Worm (Caenorhabditis elegans) whole organism, early embryonic: Measurements from ENCODE around the gene T05G5.5.

Experiments
- B0310.2 ChIP-seq: sonication (generic microtip); optimal IDR thresholded peaks from 2 replicates; lab custom pipeline; 2016; ENCODE audit warnings: mild to moderate bottlenecking, missing genetic modification characterization, missing compliant biosample characterization
- F13C5.2 ChIP-seq: sonication (generic microtip); optimal IDR thresholded peaks from 2 replicates; lab custom pipeline; 2017; ENCODE audit warnings: mild to moderate bottlenecking, missing genetic modification characterization, inconsistent platforms, missing compliant biosample characterization
- aly-1 ChIP-seq: sonication (generic microtip); optimal IDR thresholded peaks from 2 replicates; lab custom pipeline; 2016; ENCODE audit warnings: missing genetic modification characterization, missing compliant biosample characterization
- ama-1 ChIP-seq: fragments of 150-350 bp; optimal IDR thresholded peaks from 2 replicates; lab custom pipeline; 2014
- ceh-13 ChIP-seq: fragments of 200-800 bp; sonication (Bioruptor generic); optimal IDR thresholded peaks from 2 replicates; lab custom pipeline; 2018; ENCODE audit warnings: mild to moderate bottlenecking, missing genetic modification characterization, missing compliant biosample characterization
- ceh-36 ChIP-seq: sonication (generic microtip); optimal IDR thresholded peaks from 2 replicates; lab custom pipeline; 2016; ENCODE audit warnings: missing genetic modification characterization, inconsistent platforms, missing compliant biosample characterization
- ets-7 ChIP-seq: sonication (generic microtip); optimal IDR thresholded peaks from 2 replicates; lab custom pipeline; 2016; ENCODE audit warnings: missing genotype, missing genetic modification characterization, missing compliant biosample characterization
- flt-1 ChIP-seq: fragments of 200-800 bp; sonication (Bioruptor generic); IDR thresholded peaks from 2 replicates; pipeline ENCODE4 v1.3.6; 2022; ENCODE audit warnings: missing genetic modification characterization, missing compliant biosample characterization
- hmbx-1 ChIP-seq: sonication (generic microtip); optimal IDR thresholded peaks from 2 replicates; lab custom pipeline; 2016; ENCODE audit warnings: mild to moderate bottlenecking, missing genetic modification characterization, missing compliant biosample characterization
- hmg-4 ChIP-seq: fragments of 200-800 bp; sonication (Bioruptor generic); optimal IDR thresholded peaks from 2 replicates; lab custom pipeline; 2018; ENCODE audit warnings: mild to moderate bottlenecking, missing genetic modification characterization, missing compliant biosample characterization
- hnd-1 ChIP-seq: sonication (generic microtip); optimal IDR thresholded peaks from 2 replicates; lab custom pipeline; 2016; ENCODE audit warnings: missing genetic modification characterization, missing compliant biosample characterization
- pes-1 ChIP-seq: fragments of 200-800 bp; sonication (Bioruptor generic); IDR thresholded peaks from 2 replicates; pipeline ENCODE4 v1.3.6; 2022; ENCODE audit warnings: missing genetic modification reagents, missing genetic modification characterization, missing compliant biosample characterization
- scrt-1 ChIP-seq: fragments of 200-800 bp; sonication (Bioruptor generic); IDR thresholded peaks from 2 replicates; pipeline ENCODE4 v1.3.6; 2022; ENCODE audit warnings: missing genetic modification characterization, missing compliant biosample characterization
- sea-1 ChIP-seq: fragments of 200-800 bp; sonication (Bioruptor generic); conservative IDR thresholded peaks from 2 replicates; pipeline ENCODE4 v1.3.6; 2022; ENCODE audit warnings: missing genetic modification characterization, missing compliant biosample characterization
- tbx-11 ChIP-seq: fragments of 200-800 bp; sonication (Bioruptor generic); IDR thresholded peaks from 2 replicates; pipeline ENCODE4 v1.3.6; 2022; ENCODE audit warnings: missing genetic modification characterization, missing compliant biosample characterization
- tbx-37 ChIP-seq: fragments of 200-800 bp; sonication (Bioruptor generic); conservative IDR thresholded peaks from 2 replicates; pipeline ENCODE4 v1.3.6; 2022; ENCODE audit warnings: missing genetic modification reagents, missing genetic modification characterization, missing compliant biosample characterization
- tra-4 ChIP-seq: sonication (generic microtip); optimal IDR thresholded peaks from 2 replicates; lab custom pipeline; 2017; ENCODE audit warnings: missing genetic modification characterization, missing compliant biosample characterization

T05G5.5 gene

ce11 chrIII:9760184-9760583 is 9.0 kb upstream of the T05G5.5 start:
- TF ChIP-seq tbx-37 (GFP tag; lab: Robert Waterston, UW) (no peak), hnd-1 (tag; lab: Kevin White, UChicago) (no peak)

ce11 chrIII:9758848-9759247 is 7.6 kb upstream of the T05G5.5 start, which contains the start of gene rmd-1:
Gene rmd-1, plus strand, starts transcription at chrIII:9759094.
- TF ChIP-seq ceh-13 (GFP tag; lab: Kevin White, UChicago) (no peak), pes-1 (GFP tag; lab: Robert Waterston, UW) (no peak), ets-7 (tag; lab: Kevin White, UChicago) (no peak), ama-1 (no peak), hnd-1 (tag; lab: Kevin White, UChicago) (no peak), B0310.2 (tag; lab: Kevin White, UChicago) (no peak), ceh-36 (tag; lab: Kevin White, UChicago) (no peak), sea-1 (no peak), flt-1 (GFP tag; lab: Robert Waterston, UW) (no peak), tbx-11 (GFP tag; lab: Robert Waterston, UW) (no peak), hmg-4 (GFP tag; lab: Kevin White, UChicago) (no peak), F13C5.2 (tag; lab: Kevin White, UChicago) (no peak), tra-4 (tag; lab: Kevin White, UChicago) (no peak), hmbx-1 (tag; lab: Kevin White, UChicago) (no peak), aly-1 (no peak), scrt-1 (GFP tag; lab: Robert Waterston, UW) (no peak), tbx-37 (GFP tag; lab: Robert Waterston, UW) (no peak)

- no peak for TF ChIP-seq hmg-4 (GFP tag; lab: Kevin White, UChicago)
- TF ChIP-seq hnd-1 (tag; lab: Kevin White, UChicago) = no peak
- no peak for TF ChIP-seq ets-7 (tag; lab: Kevin White, UChicago)
- no peak for TF ChIP-seq aly-1
- no peak for TF ChIP-seq hmbx-1 (tag; lab: Kevin White, UChicago)
- no peak for TF ChIP-seq sea-1
- TF ChIP-seq tbx-11 (GFP tag; lab: Robert Waterston, UW) = no peak
- no peak for TF ChIP-seq ama-1
- no peak for TF ChIP-seq F13C5.2 (tag; lab: Kevin White, UChicago)
- TF ChIP-seq ceh-36 (tag; lab: Kevin White, UChicago) = no peak
- no peak for TF ChIP-seq tbx-37 (GFP tag; lab: Robert Waterston, UW)
- TF ChIP-seq scrt-1 (GFP tag; lab: Robert Waterston, UW) = no peak
Measured at ce11 chrIII:9757414-9757813, 6.2 kb upstream of the T05G5.5 start, which contains the start of gene vps-53. Gene vps-53, minus strand, starts transcription at chrIII:9757514.

ce11 chrIII:9752852-9753251 is 1.6 kb upstream of the T05G5.5 start, which contains the start of gene ech-6:
Gene ech-6, minus strand, starts transcription at chrIII:9752883.
- no peak for TF ChIP-seq F13C5.2 (tag; lab: Kevin White, UChicago)
- no peak for TF ChIP-seq flt-1 (GFP tag; lab: Robert Waterston, UW)
- TF ChIP-seq hmbx-1 (tag; lab: Kevin White, UChicago) = no peak
- no peak for TF ChIP-seq hnd-1 (tag; lab: Kevin White, UChicago)
- no peak for TF ChIP-seq scrt-1 (GFP tag; lab: Robert Waterston, UW)
- no peak for TF ChIP-seq pes-1 (GFP tag; lab: Robert Waterston, UW)

ce11 chrIII:9748694-9749093 is 2.5 kb downstream of the T05G5.5 start, which contains the start of gene T05G5.4:
Gene T05G5.4, plus strand, starts transcription at chrIII:9748934.
- no peak for TF ChIP-seq aly-1
- TF ChIP-seq hnd-1 (tag; lab: Kevin White, UChicago) = no peak
- TF ChIP-seq ceh-13 (GFP tag; lab: Kevin White, UChicago) = no peak
- no peak for TF ChIP-seq F13C5.2 (tag; lab: Kevin White, UChicago)
- no peak for TF ChIP-seq tbx-37 (GFP tag; lab: Robert Waterston, UW)
- TF ChIP-seq hmbx-1 (tag; lab: Kevin White, UChicago) = no peak
- no peak for TF ChIP-seq sea-1
- no peak for TF ChIP-seq hmg-4 (GFP tag; lab: Kevin White, UChicago)
- no peak for TF ChIP-seq tbx-11 (GFP tag; lab: Robert Waterston, UW)

ce11 chrIII:9747133-9747532 is 4.1 kb downstream of the T05G5.5 start, which contains the start of the genes iff-1 and cdk-1:
Gene iff-1, minus strand, starts transcription at chrIII:9747193.
Gene cdk-1, plus strand, starts transcription at chrIII:9747472.
- TF ChIP-seq ama-1 (no peak), hmg-4 (GFP tag; lab: Kevin White, UChicago) (peak; percentile 33)

ce11 chrIII:9746665-9747064 is 4.6 kb downstream of the T05G5.5 start:
- TF ChIP-seq aly-1 (no peak), hnd-1 (tag; lab: Kevin White, UChicago) (no peak), hmg-4 (GFP tag; lab: Kevin White, UChicago) (no peak), B0310.2 (tag; lab: Kevin White, UChicago) (no peak), ets-7 (tag; lab: Kevin White, UChicago) (no peak), ceh-36 (tag; lab: Kevin White, UChicago) (no peak), ama-1 (no peak), scrt-1 (GFP tag; lab: Robert Waterston, UW) (no peak), tra-4 (tag; lab: Kevin White, UChicago) (no peak), tbx-37 (GFP tag; lab: Robert Waterston, UW) (no peak)

- TF ChIP-seq F13C5.2 (tag; lab: Kevin White, UChicago) (no peak), hmg-4 (GFP tag; lab: Kevin White, UChicago) (no peak)
Measured at ce11 chrIII:9745333-9745897, 5.8 kb downstream of the T05G5.5 start.
